Worm (Caenorhabditis elegans): ENCODE measurements around the gene W02H3.3.

DNA sequence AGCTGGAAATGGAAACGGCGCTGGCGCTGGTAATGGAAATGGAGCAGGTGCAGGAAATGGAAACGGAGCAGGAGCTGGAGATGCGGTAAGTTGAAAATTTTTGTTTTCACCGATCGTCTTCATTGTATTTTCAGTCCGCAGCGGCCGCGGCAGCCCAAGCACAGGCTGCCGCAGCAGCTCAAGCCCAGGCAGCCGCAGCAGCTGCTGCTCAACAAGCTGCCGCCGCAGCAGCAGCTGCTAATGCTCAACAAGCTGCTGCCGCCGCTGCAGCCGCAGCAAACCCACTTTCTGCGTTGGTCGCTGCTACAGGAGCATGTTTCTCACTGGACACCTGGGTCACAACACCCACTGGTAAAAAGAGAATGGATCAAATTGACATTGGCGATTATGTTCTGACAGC, 16.4 kb upstream of the W02H3.3 start:
- TF ChIP-seq unc-62 (GFP tag; optimal IDR thresholded peaks at IDR 0.05) (no peak), nhr-28 (tag; optimal IDR thresholded peaks at IDR 0.05) (no peak), ceh-82 (tag; optimal IDR thresholded peaks at IDR 0.05) (no peak), nhr-77 (tag; optimal IDR thresholded peaks at IDR 0.05) (no peak), hmg-11 (tag; optimal IDR thresholded peaks at IDR 0.05) (no peak), ceh-9 (tag; optimal IDR thresholded peaks at IDR 0.05) (no peak), ztf-4 (tag; optimal IDR thresholded peaks at IDR 0.05) (no peak), nhr-12 (tag; optimal IDR thresholded peaks at IDR 0.05) (no peak), fkh-2 (tag; optimal IDR thresholded peaks at IDR 0.05) (no peak), nhr-11 (tag; optimal IDR thresholded peaks at IDR 0.05) (no peak), pha-4 (tag; optimal IDR thresholded peaks at IDR 0.05) (no peak), zag-1 (tag; optimal IDR thresholded peaks at IDR 0.05) (no peak)
